Fruit fly (Drosophila melanogaster): ENCODE data around the gene wrm1.
A peak's percentile ranks its signal among the peaks of the same experiment; 100 is the strongest.

wrm1 gene

dm6 chr3L:7334990-7335389 is at the start of gene wrm1, which contains the start of gene wrm2 (continued):
- TF ChIP-seq gt (GFP tag; IDR thresholded peaks at IDR 0.05) (no peak), CG17361 (GFP tag; IDR thresholded peaks at IDR 0.05) (no peak), emc (GFP tag; optimal IDR thresholded peaks at IDR 0.05) (no peak), Atf3 (GFP tag; optimal IDR thresholded peaks at IDR 0.05) (no peak), CG13424 (tag; optimal IDR thresholded peaks at IDR 0.05) (no peak), Dip2 (GFP tag; IDR thresholded peaks at IDR 0.05) (no peak), CG30020 (tag; optimal IDR thresholded peaks at IDR 0.05) (peak; percentile 7), CG15479 (GFP tag; optimal IDR thresholded peaks at IDR 0.05) (no peak), CG1529 (GFP tag; optimal IDR thresholded peaks at IDR 0.05) (no peak), ind (GFP tag; optimal IDR thresholded peaks at IDR 0.05) (no peak), ase (GFP tag; IDR thresholded peaks at IDR 0.05) (no peak), CG7357 (GFP tag; IDR thresholded peaks at IDR 0.05) (no peak), Stat92E (GFP tag; optimal IDR thresholded peaks at IDR 0.05) (peak in 1 of 3 experiments; percentile 73), CG15011 (GFP tag; optimal IDR thresholded peaks at IDR 0.05) (no peak), Gug (GFP tag; IDR thresholded peaks at IDR 0.05) (no peak), Poxn (GFP tag; IDR thresholded peaks at IDR 0.05) (no peak), CG12155 (GFP tag; optimal IDR thresholded peaks at IDR 0.05) (peak; percentile 44), tin (GFP tag; optimal IDR thresholded peaks at IDR 0.05) (no peak), CG34376 (GFP tag; optimal IDR thresholded peaks at IDR 0.05) (no peak), CG43689 (GFP tag; IDR thresholded peaks at IDR 0.05) (no peak), ci (GFP tag; IDR thresholded peaks at IDR 0.05) (no peak), Gsc (GFP tag; IDR thresholded peaks at IDR 0.05) (no peak), CrebB (tag; optimal IDR thresholded peaks at IDR 0.05) (no peak), sens (GFP tag) (no peak), CG3726 (GFP tag; IDR thresholded peaks at IDR 0.05) (no peak), ranshi (GFP tag; IDR thresholded peaks at IDR 0.05) (no peak), Tbp (GFP tag; optimal IDR thresholded peaks at IDR 0.05) (no peak), ttk (GFP tag; IDR thresholded peaks at IDR 0.05) (no peak), esg (GFP tag; conservative IDR thresholded peaks at IDR 0.05) (no peak), tx (GFP tag; optimal IDR thresholded peaks at IDR 0.05) (no peak), fd64A (GFP tag; optimal IDR thresholded peaks at IDR 0.05) (no peak), Ada2b (GFP tag; IDR thresholded peaks at IDR 0.05) (no peak), pan (optimal IDR thresholded peaks at IDR 0.05) (no peak), pan (GFP tag; optimal IDR thresholded peaks at IDR 0.05 in 1 of 2, IDR thresholded peaks at IDR 0.05 in 1 of 2) (no peak), Opbp (GFP tag; IDR thresholded peaks at IDR 0.05; ENCODE audit: partially characterized antibody) (peak; percentile 63; the same call in 2 of the 3 replicates), mld (GFP tag; IDR thresholded peaks at IDR 0.05; ENCODE audit: partially characterized antibody) (peak; percentile 76; the same call in 2 of the 3 replicates), kay (GFP tag; optimal IDR thresholded peaks at IDR 0.05) (no peak), cad (GFP tag; optimal IDR thresholded peaks at IDR 0.05) (no peak), corto (GFP tag; optimal IDR thresholded peaks at IDR 0.05) (no peak), CG15601 (tag; optimal IDR thresholded peaks at IDR 0.05) (no peak), CG11560 (tag; IDR thresholded peaks at IDR 0.05) (no peak), stwl (tag; optimal IDR thresholded peaks at IDR 0.05) (peak; percentile 76), fd3F (GFP tag; optimal IDR thresholded peaks at IDR 0.05) (no peak), grau (tag; optimal IDR thresholded peaks at IDR 0.05) (no peak), CG3995 (GFP tag; optimal IDR thresholded peaks at IDR 0.05) (no peak), nmo (GFP tag; optimal IDR thresholded peaks at IDR 0.05) (peak; percentile 42), dysf (GFP tag; IDR thresholded peaks at IDR 0.05) (no peak), fd96Cb (tag; optimal IDR thresholded peaks at IDR 0.05) (no peak), nau (GFP tag; optimal IDR thresholded peaks at IDR 0.05) (no peak), CG9609 (GFP tag; optimal IDR thresholded peaks at IDR 0.05) (no peak), Hmx (GFP tag; optimal IDR thresholded peaks at IDR 0.05) (no peak), Blimp-1 (GFP tag; optimal IDR thresholded peaks at IDR 0.05) (no peak), CG10274 (GFP tag; optimal IDR thresholded peaks at IDR 0.05) (no peak)

Measured in whole organism, embryonic.